Worm (Caenorhabditis elegans) whole organism, L1 larva: Measurements from ENCODE around the gene nep-8.

Source experiments
- ceh-8 ChIP-seq: fragments of 200-800 bp; sonication (Bioruptor generic); optimal IDR thresholded peaks from 2 replicates; lab custom pipeline; 2018; ENCODE audit warnings: mild to moderate bottlenecking, missing genetic modification characterization, moderate library complexity, missing compliant biosample characterization
- mep-1 ChIP-seq: fragments of 150-350 bp; optimal IDR thresholded peaks from 2 replicates; lab custom pipeline; 2014; ENCODE audit warnings: missing biosample characterization, missing genetic modification characterization
- sox-4 ChIP-seq: sonication (generic microtip); optimal IDR thresholded peaks from 2 replicates; lab custom pipeline; 2016; ENCODE audit warnings: missing genetic modification characterization, missing compliant biosample characterization

ce11 chrII:3422938-3423337 lies 19.3 kb downstream of the nep-8 start:
- TF ChIP-seq ceh-8 (no peak), mep-1 (no peak), sox-4 (tag; lab: Kevin White, UChicago) (no peak)
